Fruit fly (Drosophila melanogaster) whole organism, wandering third instar larva: ENCODE measurements around the gene CG9109.

Experiments
- Abd-B ChIP-seq: fragments of >200 bp; optimal IDR thresholded peaks from 2 replicates; lab custom pipeline; 2017; ENCODE audit warnings: missing biosample characterization, missing genetic modification characterization
- GATAd ChIP-seq: sonication (Bioruptor generic); optimal IDR thresholded peaks from 2 replicates; lab custom pipeline; 2016; ENCODE audit warnings: missing biosample characterization, missing genetic modification characterization
- HLH106 ChIP-seq: fragments of 200-800 bp; optimal IDR thresholded peaks from 3 replicates; lab custom pipeline; 2019; ENCODE audit warnings: missing biosample characterization, mild to moderate bottlenecking, missing genetic modification characterization, moderate library complexity
- OdsH ChIP-seq: fragments of 200-800 bp; sonication (Bioruptor generic); optimal IDR thresholded peaks from 2 replicates; lab custom pipeline; 2016; ENCODE audit warnings: missing biosample characterization, mild to moderate bottlenecking, missing genetic modification characterization
- fru ChIP-seq: fragments of 200-800 bp; sonication (Bioruptor generic); optimal IDR thresholded peaks from 3 replicates; lab custom pipeline; 2016; ENCODE audit warnings: missing biosample characterization, mild to moderate bottlenecking, missing genetic modification characterization
- h ChIP-seq: fragments of 200-800 bp; sonication (Bioruptor generic); optimal IDR thresholded peaks from 3 replicates; lab custom pipeline; 2016; ENCODE audit warnings: missing biosample characterization, mild to moderate bottlenecking, missing genetic modification characterization
- jim ChIP-seq: fragments of 175-275, 200-325 bp; sonication (Bioruptor generic); optimal IDR thresholded peaks from 2 replicates; lab custom pipeline; 2016; ENCODE audit warnings: missing biosample characterization, mild to moderate bottlenecking, missing genetic modification characterization
- pan ChIP-seq: fragments of >200 bp; optimal IDR thresholded peaks from 2 replicates; lab custom pipeline; 2017
- usp ChIP-seq: fragments of >200 bp; optimal IDR thresholded peaks from 2 replicates; lab custom pipeline; 2017; ENCODE audit warnings: missing biosample characterization, missing genetic modification characterization

DNA sequence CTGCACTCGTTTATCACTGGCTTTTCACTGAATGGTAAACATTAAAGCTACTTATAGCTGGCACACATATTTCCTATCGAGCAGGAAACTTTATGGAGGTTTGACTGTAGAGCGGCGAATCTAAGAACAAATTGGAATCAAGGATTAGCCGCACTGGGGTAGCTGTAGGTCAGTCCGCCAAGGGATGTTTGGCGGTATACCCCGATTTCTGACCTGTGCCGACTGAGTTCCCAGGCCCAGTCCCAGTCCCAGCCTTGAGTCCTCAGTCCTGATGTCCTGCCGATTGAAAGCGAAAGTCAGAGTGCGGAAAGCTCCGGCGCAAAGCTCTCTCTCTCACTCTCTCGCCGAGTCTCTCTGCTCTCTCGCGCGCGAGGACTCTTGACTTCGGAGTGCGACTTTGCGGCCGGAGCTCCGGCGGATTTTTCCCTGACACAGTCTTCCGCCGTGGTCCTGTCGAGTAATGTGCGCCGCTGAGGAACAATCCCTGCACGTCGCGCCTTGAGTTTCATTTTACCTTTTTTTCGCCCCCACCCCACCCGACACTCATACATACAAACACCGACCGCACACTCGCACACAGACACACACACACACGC is 19.7 kb upstream of the CG9109 start, which contains the start of gene CG13995:
- TF ChIP-seq HLH106 (tag; lab: Kevin White, UChicago) (no peak), pan (lab: Kevin White, UChicago) (no peak), jim (GFP tag; lab: Kevin White, UChicago) (no peak), fru (GFP tag; lab: Kevin White, UChicago) (no peak), Abd-B (GFP tag; lab: Kevin White, UChicago) (no peak), OdsH (GFP tag; lab: Kevin White, UChicago) (no peak), GATAd (GFP tag; lab: Kevin White, UChicago) (no peak), usp (GFP tag; lab: Kevin White, UChicago) (no peak), h (GFP tag; lab: Kevin White, UChicago) (no peak)
